Fruit fly (Drosophila melanogaster): ENCODE data around the gene awd.

awd gene

dm6 chr3R:31716265-31716664 lies 29.6 kb downstream of the awd start:
- peak; percentile 95 for TF ChIP-seq tj (GFP tag; optimal IDR thresholded peaks at IDR 0.05)
- no peak for TF ChIP-seq CG5204 (GFP tag; optimal IDR thresholded peaks at IDR 0.05)
- no peak for TF ChIP-seq CG11617 (GFP tag; optimal IDR thresholded peaks at IDR 0.05)
- TF ChIP-seq Mnt (GFP tag; optimal IDR thresholded peaks at IDR 0.05): no peak
- no peak for TF ChIP-seq CG1620 (GFP tag; optimal IDR thresholded peaks at IDR 0.05)
- no peak for TF ChIP-seq cnc (optimal IDR thresholded peaks at IDR 0.05)

- TF ChIP-seq CG11617 (GFP tag; optimal IDR thresholded peaks at IDR 0.05): peak; percentile 3
- TF ChIP-seq cnc (optimal IDR thresholded peaks at IDR 0.05): no peak
- peak; percentile 72 for TF ChIP-seq kay (GFP tag; ENCODE audit: borderline replicate concordance)
These were observed 30.2 kb downstream of the awd start for dm6 chr3R:31715713-31716024.

dm6 chr3R:31714876-31715712 lies 30.8 kb downstream of the awd start:
- no peak for TF ChIP-seq Mnt (GFP tag; optimal IDR thresholded peaks at IDR 0.05)
- no peak for TF ChIP-seq CG7045 (GFP tag; optimal IDR thresholded peaks at IDR 0.05)
- peak; percentile 8 for TF ChIP-seq cic (GFP tag; optimal IDR thresholded peaks at IDR 0.05)
- TF ChIP-seq CG12768 (GFP tag; optimal IDR thresholded peaks at IDR 0.05): no peak
- no peak for TF ChIP-seq CG5204 (GFP tag; optimal IDR thresholded peaks at IDR 0.05)
- no peak for TF ChIP-seq bab1 (GFP tag; optimal IDR thresholded peaks at IDR 0.05)
- no peak for TF ChIP-seq CG1620 (GFP tag; optimal IDR thresholded peaks at IDR 0.05)
- no peak for TF ChIP-seq Crg-1 (GFP tag; optimal IDR thresholded peaks at IDR 0.05)
- no peak for TF ChIP-seq Clk (GFP tag; optimal IDR thresholded peaks at IDR 0.05)
- no peak for TF ChIP-seq Hr96 (GFP tag; optimal IDR thresholded peaks at IDR 0.05)
- peak; percentile 71 for TF ChIP-seq ovo (GFP tag; optimal IDR thresholded peaks at IDR 0.05)
- TF ChIP-seq CG11617 (GFP tag; optimal IDR thresholded peaks at IDR 0.05): no peak
- TF ChIP-seq toe (GFP tag; optimal IDR thresholded peaks at IDR 0.05): no peak
- TF ChIP-seq CG14711 (tag; optimal IDR thresholded peaks at IDR 0.05): peak; percentile 63
- no peak for TF ChIP-seq tj (GFP tag; optimal IDR thresholded peaks at IDR 0.05)
- TF ChIP-seq cnc (optimal IDR thresholded peaks at IDR 0.05): no peak
- peak; percentile 86 for TF ChIP-seq pad (GFP tag; optimal IDR thresholded peaks at IDR 0.05)
- TF ChIP-seq kay (GFP tag; ENCODE audit: borderline replicate concordance): peak; percentile 94
- no peak for TF ChIP-seq CG7101 (tag; optimal IDR thresholded peaks at IDR 0.05)
- no peak for TF ChIP-seq CG33017 (tag; optimal IDR thresholded peaks at IDR 0.05)

- peak; percentile 46 for TF ChIP-seq CG11617 (GFP tag; optimal IDR thresholded peaks at IDR 0.05)
- TF ChIP-seq pad (GFP tag; optimal IDR thresholded peaks at IDR 0.05): peak; percentile 46
- peak; percentile 22 for TF ChIP-seq Hr96 (GFP tag; optimal IDR thresholded peaks at IDR 0.05)
- TF ChIP-seq CG12768 (GFP tag; optimal IDR thresholded peaks at IDR 0.05): peak; percentile 53
- TF ChIP-seq Clk (GFP tag; optimal IDR thresholded peaks at IDR 0.05): no peak
- no peak for TF ChIP-seq Crg-1 (GFP tag; optimal IDR thresholded peaks at IDR 0.05)
- TF ChIP-seq bab1 (GFP tag; optimal IDR thresholded peaks at IDR 0.05): peak; percentile 8
- peak; percentile 100 for TF ChIP-seq tj (GFP tag; optimal IDR thresholded peaks at IDR 0.05)
These were observed 32.4 kb downstream of the awd start, which contains the start of gene ttk for dm6 chr3R:31713306-31714123. Gene ttk, plus strand, starts transcription at chr3R:31713867.

DNA sequence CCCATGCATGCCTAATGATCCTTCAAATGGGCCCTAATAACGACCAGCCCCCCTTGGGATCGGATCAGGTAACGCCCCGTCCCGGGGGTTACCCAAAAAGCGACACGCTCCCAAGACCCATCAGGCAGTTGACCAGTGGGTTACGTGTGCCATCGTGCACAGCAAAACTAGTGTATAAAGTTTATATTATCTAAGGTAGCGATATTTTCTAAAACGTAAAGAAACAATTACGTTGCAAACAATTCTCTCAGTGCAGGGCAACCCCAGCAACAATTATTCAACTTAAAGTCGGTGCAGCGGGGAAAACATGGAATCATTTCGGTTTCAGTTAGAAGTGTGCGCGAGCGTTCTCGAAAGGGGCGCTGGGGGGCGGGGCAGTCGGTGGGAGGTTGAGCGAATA lies 33.3 kb downstream of the awd start:
- TF ChIP-seq CG5204 (GFP tag; optimal IDR thresholded peaks at IDR 0.05) (peak; percentile 41), tj (GFP tag; optimal IDR thresholded peaks at IDR 0.05) (no peak), CG12768 (GFP tag; optimal IDR thresholded peaks at IDR 0.05) (peak; percentile 2), Crg-1 (GFP tag; optimal IDR thresholded peaks at IDR 0.05) (no peak)

dm6 chr3R:31711270-31712029 lies 34.4 kb downstream of the awd start:
- TF ChIP-seq CG7101 (tag; optimal IDR thresholded peaks at IDR 0.05): no peak
- TF ChIP-seq Clk (GFP tag; optimal IDR thresholded peaks at IDR 0.05): no peak
- TF ChIP-seq kay (GFP tag; ENCODE audit: borderline replicate concordance): peak; percentile 80
- TF ChIP-seq ovo (GFP tag; optimal IDR thresholded peaks at IDR 0.05): peak; percentile 60
- TF ChIP-seq Crg-1 (GFP tag; optimal IDR thresholded peaks at IDR 0.05): no peak
- TF ChIP-seq toe (GFP tag; optimal IDR thresholded peaks at IDR 0.05): no peak
- TF ChIP-seq tj (GFP tag; optimal IDR thresholded peaks at IDR 0.05): peak; percentile 42
- peak; percentile 23 for TF ChIP-seq pad (GFP tag; optimal IDR thresholded peaks at IDR 0.05)
- TF ChIP-seq CG11617 (GFP tag; optimal IDR thresholded peaks at IDR 0.05): no peak

Measured in whole organism, adult.